Worm (Caenorhabditis elegans): ENCODE results near the gene nhr-27.

DNA sequence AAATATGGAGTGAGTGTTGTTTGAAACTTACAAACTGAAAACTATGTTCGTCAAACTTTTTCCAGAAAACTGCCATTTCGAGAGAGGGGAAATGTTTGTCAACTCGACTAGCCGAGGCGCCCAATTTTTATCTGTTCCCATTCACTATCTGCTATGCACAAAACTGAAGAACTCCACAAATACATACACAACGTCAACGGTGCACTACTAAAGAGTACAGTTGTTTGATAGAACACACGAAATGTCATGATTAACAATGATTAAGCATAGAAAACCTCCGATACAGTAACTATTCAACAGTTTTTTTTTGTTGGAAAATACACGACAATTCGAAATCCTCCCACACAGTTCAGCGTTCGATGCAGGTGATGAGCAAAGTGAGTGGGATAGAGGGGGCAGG lies 11.4 kb upstream of the nhr-27 start:
- no peak for TF ChIP-seq him-1 (tag; optimal IDR thresholded peaks at IDR 0.05)
- TF ChIP-seq W03F9.2 (tag; optimal IDR thresholded peaks at IDR 0.05): no peak
- TF ChIP-seq dao-5 (tag; optimal IDR thresholded peaks at IDR 0.05): no peak
